Worm (Caenorhabditis elegans): ENCODE measurements around the gene T19C3.4.

DNA sequence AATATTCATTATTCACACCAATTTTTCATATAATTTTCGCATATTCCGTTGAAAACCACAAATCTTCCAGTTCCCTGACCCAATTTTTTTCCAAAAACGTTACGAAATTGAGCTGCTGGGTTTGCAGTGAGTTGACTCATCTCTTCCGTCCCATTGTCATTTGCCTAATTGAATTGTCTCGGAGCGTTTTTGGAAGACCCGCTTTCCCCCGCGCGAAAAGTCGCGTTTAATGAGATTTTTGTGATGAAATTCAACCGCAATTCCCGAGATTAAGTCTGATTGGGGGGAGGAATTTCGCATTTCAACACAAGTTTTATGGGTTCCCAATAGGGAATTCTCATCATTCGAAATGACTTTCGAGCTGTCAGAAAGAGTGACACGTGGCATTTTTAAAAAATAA, 8.2 kb downstream of the T19C3.4 start:
- no peak for TF ChIP-seq F13C5.2 (tag; optimal IDR thresholded peaks at IDR 0.05)
- TF ChIP-seq B0310.2 (tag; optimal IDR thresholded peaks at IDR 0.05): no peak
- TF ChIP-seq ceh-36 (tag; optimal IDR thresholded peaks at IDR 0.05): no peak
- no peak for TF ChIP-seq scrt-1 (GFP tag; IDR thresholded peaks at IDR 0.05)
- no peak for TF ChIP-seq ama-1 (optimal IDR thresholded peaks at IDR 0.05)
- TF ChIP-seq flt-1 (GFP tag; IDR thresholded peaks at IDR 0.05): no peak
- TF ChIP-seq hmg-4 (GFP tag; optimal IDR thresholded peaks at IDR 0.05): no peak
- TF ChIP-seq hmbx-1 (tag; optimal IDR thresholded peaks at IDR 0.05): no peak
- TF ChIP-seq sea-1 (GFP tag; conservative IDR thresholded peaks at IDR 0.05): no peak
- TF ChIP-seq ceh-13 (GFP tag; optimal IDR thresholded peaks at IDR 0.05): no peak
- TF ChIP-seq tbx-11 (GFP tag; IDR thresholded peaks at IDR 0.05): no peak
- no peak for TF ChIP-seq aly-1 (tag; optimal IDR thresholded peaks at IDR 0.05)
- TF ChIP-seq tra-4 (tag; optimal IDR thresholded peaks at IDR 0.05): no peak
